Worm (Caenorhabditis elegans) whole organism, L1 larva: ENCODE measurements around the gene fip-1.

Source experiments
- C04F5.9 ChIP-seq: sonication (generic microtip); optimal IDR thresholded peaks from 2 replicates; lab custom pipeline; 2016; ENCODE audit warnings: missing genetic modification characterization, missing compliant biosample characterization
- C16A3.4 ChIP-seq: fragments of 150-350 bp; optimal IDR thresholded peaks from 2 replicates; lab custom pipeline; 2014; ENCODE audit warnings: missing biosample characterization, missing genetic modification characterization
- aha-1 ChIP-seq: fragments of 150-350 bp; optimal IDR thresholded peaks from 2 replicates; lab custom pipeline; 2014; ENCODE audit warnings: missing biosample characterization, missing genetic modification characterization
- alr-1 ChIP-seq: fragments of 200-800 bp; sonication (Bioruptor generic); optimal IDR thresholded peaks from 2 replicates; lab custom pipeline; 2018; ENCODE audit warnings: borderline replicate concordance, mild to moderate bottlenecking, missing genetic modification characterization, missing compliant biosample characterization
- blmp-1 ChIP-seq: fragments of 150-350 bp; optimal IDR thresholded peaks from 2 replicates; lab custom pipeline; 2014; ENCODE audit warnings: missing biosample characterization, missing genetic modification characterization
- ceh-63 ChIP-seq: fragments of 200-800 bp; sonication (Bioruptor generic); optimal IDR thresholded peaks from 2 replicates; lab custom pipeline; 2018; ENCODE audit warnings: mild to moderate bottlenecking, missing genetic modification characterization, missing compliant biosample characterization
- ceh-82 ChIP-seq, 3 experiments: fragments of 150-350 bp in 1 of 3; sonication (generic microtip) in 2 of 3; optimal IDR thresholded peaks; 2 replicates each; lab custom pipeline; 2014 to 2017; ENCODE audit warnings: missing biosample characterization in 3 of 3, missing genetic modification characterization in 3 of 3
- dsc-1 ChIP-seq: sonication (generic microtip); optimal IDR thresholded peaks from 2 replicates; lab custom pipeline; 2016; ENCODE audit warnings: mild to moderate bottlenecking, missing genetic modification characterization, missing compliant biosample characterization
- efl-1 ChIP-seq, 4 experiments: fragments of 150-350 bp; optimal IDR thresholded peaks in 3 of 4; peaks in 1 of 4; 1 replicate in 1 of 4; 2 replicates in 3 of 4; lab custom pipeline; 2014; ENCODE audit warnings: missing biosample characterization in 2 of 4, missing genetic modification characterization in 2 of 4, missing genetic modification reagents in 2 of 4
- efl-3 ChIP-seq: fragments of 200-800 bp; sonication (Bioruptor generic); optimal IDR thresholded peaks from 2 replicates; lab custom pipeline; 2018; ENCODE audit warnings: mild to moderate bottlenecking, missing genetic modification characterization, missing compliant biosample characterization
- egl-27 ChIP-seq, 2 experiments: fragments of 150-350 bp in 1 of 2; sonication (generic microtip); optimal IDR thresholded peaks; 3 replicates each; lab custom pipeline; 2017 to 2018; ENCODE audit warnings: missing biosample characterization in 2 of 2, missing genetic modification characterization in 2 of 2, missing genetic modification reagents in 2 of 2
- elt-3 ChIP-seq, 6 experiments: fragments of 150-350 bp in 1 of 6; sonication (generic microtip); optimal IDR thresholded peaks; 2 replicates each; lab custom pipeline; 2017 to 2018; ENCODE audit warnings: missing biosample characterization in 6 of 6, missing genetic modification characterization in 6 of 6, inconsistent platforms in 1 of 6
- fkh-8 ChIP-seq: sonication (generic microtip); optimal IDR thresholded peaks from 2 replicates; lab custom pipeline; 2016; ENCODE audit warnings: mild to moderate bottlenecking, missing genetic modification characterization, missing compliant biosample characterization
- grh-1 ChIP-seq: fragments of 200-800 bp; sonication (Bioruptor generic); IDR thresholded peaks from 2 replicates; pipeline ENCODE4 v1.3.6; 2022; ENCODE audit warnings: missing genetic modification reagents, missing genetic modification characterization, missing compliant biosample characterization
- hlh-17 ChIP-seq: fragments of 200-800 bp; sonication (Bioruptor generic); optimal IDR thresholded peaks from 2 replicates; lab custom pipeline; 2018; ENCODE audit warnings: missing genetic modification characterization, mild to moderate bottlenecking, missing compliant biosample characterization, moderate library complexity, borderline replicate concordance
- jun-1 ChIP-seq: fragments of 150-350 bp; optimal IDR thresholded peaks from 2 replicates; lab custom pipeline; 2014; ENCODE audit warnings: missing biosample characterization, missing genetic modification reagents, missing genetic modification characterization
- lin-13 ChIP-seq: fragments of 150-350 bp; optimal IDR thresholded peaks from 2 replicates; lab custom pipeline; 2014; ENCODE audit warnings: missing biosample characterization, missing genetic modification reagents, missing genetic modification characterization
- lin-15B ChIP-seq: fragments of 150-350 bp; sonication (generic microtip); optimal IDR thresholded peaks from 3 replicates; lab custom pipeline; 2014; ENCODE audit warnings: missing biosample characterization, missing genetic modification characterization
- lin-35 ChIP-seq, 2 experiments: fragments of 150-350 bp; optimal IDR thresholded peaks; 2 replicates each; lab custom pipeline; 2014; ENCODE audit warnings: missing biosample characterization in 2 of 2, missing genetic modification characterization in 2 of 2, missing genetic modification reagents in 2 of 2
- lin-39 ChIP-seq: fragments of 150-350 bp; optimal IDR thresholded peaks from 2 replicates; lab custom pipeline; 2014; ENCODE audit warnings: missing biosample characterization, missing genetic modification reagents, missing genetic modification characterization
- lir-3 ChIP-seq: sonication (generic microtip); optimal IDR thresholded peaks from 2 replicates; lab custom pipeline; 2016; ENCODE audit warnings: mild to moderate bottlenecking, missing genetic modification characterization, moderate library complexity, missing compliant biosample characterization; ENCODE audit not compliant: poor library complexity
- mdl-1 ChIP-seq, 2 experiments: fragments of 150-350 bp; optimal IDR thresholded peaks; 2 replicates each; lab custom pipeline; 2014 to 2017; ENCODE audit warnings: missing biosample characterization in 2 of 2, missing genetic modification characterization in 2 of 2, inconsistent platforms in 1 of 2
- mef-2 ChIP-seq: fragments of 150-350 bp; optimal IDR thresholded peaks from 2 replicates; lab custom pipeline; 2014; ENCODE audit warnings: missing biosample characterization, missing genetic modification characterization
- mep-1 ChIP-seq: fragments of 150-350 bp; optimal IDR thresholded peaks from 2 replicates; lab custom pipeline; 2014; ENCODE audit warnings: missing biosample characterization, missing genetic modification characterization
- nhr-12 ChIP-seq: sonication (generic microtip); optimal IDR thresholded peaks from 2 replicates; lab custom pipeline; 2017; ENCODE audit warnings: missing biosample characterization, missing genetic modification characterization
- nhr-20 ChIP-seq: sonication (generic microtip); optimal IDR thresholded peaks from 2 replicates; lab custom pipeline; 2016; ENCODE audit warnings: mild to moderate bottlenecking, missing genetic modification characterization, missing compliant biosample characterization
- nhr-237 ChIP-seq: fragments of 150-350 bp; optimal IDR thresholded peaks from 2 replicates; lab custom pipeline; 2014; ENCODE audit warnings: missing biosample characterization, missing genetic modification characterization
- nhr-28 ChIP-seq: fragments of 150-350 bp; optimal IDR thresholded peaks from 2 replicates; lab custom pipeline; 2014; ENCODE audit warnings: missing biosample characterization, missing genetic modification characterization
- nhr-47 ChIP-seq: sonication (generic microtip); optimal IDR thresholded peaks from 2 replicates; lab custom pipeline; 2016; ENCODE audit warnings: mild to moderate bottlenecking, missing genetic modification characterization, moderate library complexity, missing compliant biosample characterization
- nhr-71 ChIP-seq: sonication (generic microtip); optimal IDR thresholded peaks from 2 replicates; lab custom pipeline; 2016; ENCODE audit warnings: mild to moderate bottlenecking, missing genetic modification characterization, moderate library complexity, missing compliant biosample characterization
- nhr-77 ChIP-seq: fragments of 150-350 bp; optimal IDR thresholded peaks from 2 replicates; lab custom pipeline; 2014; ENCODE audit warnings: missing biosample characterization, missing genetic modification characterization
- nhr-85 ChIP-seq: sonication (generic microtip); peaks from one replicate; lab custom pipeline; 2016; ENCODE audit warnings: missing genetic modification characterization, inconsistent platforms, missing compliant biosample characterization
- pag-3 ChIP-seq: sonication (generic microtip); optimal IDR thresholded peaks from 2 replicates; lab custom pipeline; 2017; ENCODE audit warnings: missing genetic modification characterization, mild to moderate bottlenecking, missing compliant biosample characterization, antibody characterized with exemption, borderline replicate concordance; ENCODE audit not compliant: insufficient read depth
- pax-3 ChIP-seq: fragments of 200-800 bp; sonication (Bioruptor generic); optimal IDR thresholded peaks from 2 replicates; lab custom pipeline; 2018; ENCODE audit warnings: mild to moderate bottlenecking, missing genetic modification characterization, moderate library complexity, missing compliant biosample characterization
- rnt-1 ChIP-seq: sonication (generic microtip); optimal IDR thresholded peaks from 2 replicates; lab custom pipeline; 2016; ENCODE audit warnings: mild to moderate bottlenecking, missing genetic modification characterization, moderate library complexity, missing compliant biosample characterization
- skn-1 ChIP-seq: fragments of 150-350 bp; optimal IDR thresholded peaks from 2 replicates; lab custom pipeline; 2014; ENCODE audit warnings: missing biosample characterization, missing genetic modification characterization
- snpc-4 ChIP-seq: fragments of 150-350 bp; optimal IDR thresholded peaks from 2 replicates; lab custom pipeline; 2014; ENCODE audit warnings: missing biosample characterization, missing genetic modification characterization
- snu-23 ChIP-seq: sonication (generic microtip); optimal IDR thresholded peaks from 2 replicates; lab custom pipeline; 2016; ENCODE audit warnings: missing genetic modification characterization, missing compliant biosample characterization
- sox-4 ChIP-seq: sonication (generic microtip); optimal IDR thresholded peaks from 2 replicates; lab custom pipeline; 2016; ENCODE audit warnings: missing genetic modification characterization, missing compliant biosample characterization
- sptf-1 ChIP-seq: fragments of 150-350 bp; optimal IDR thresholded peaks from 2 replicates; lab custom pipeline; 2014; ENCODE audit warnings: missing biosample characterization, missing genetic modification characterization
- sup-37 ChIP-seq: fragments of 200-800 bp; sonication (Bioruptor generic); optimal IDR thresholded peaks from 2 replicates; lab custom pipeline; 2018; ENCODE audit warnings: mild to moderate bottlenecking, missing genetic modification characterization, missing compliant biosample characterization
- swsn-7 ChIP-seq: sonication (generic microtip); optimal IDR thresholded peaks from 2 replicates; lab custom pipeline; 2016; ENCODE audit warnings: missing genetic modification characterization, missing compliant biosample characterization
- tbx-2 ChIP-seq: sonication (generic microtip); optimal IDR thresholded peaks from 2 replicates; lab custom pipeline; 2016; ENCODE audit warnings: missing genetic modification characterization, missing compliant biosample characterization
- tlp-1 ChIP-seq: fragments of 150-350 bp; optimal IDR thresholded peaks from 2 replicates; lab custom pipeline; 2014; ENCODE audit warnings: missing biosample characterization, missing genetic modification characterization
- unc-62 ChIP-seq: fragments of 150-350 bp; optimal IDR thresholded peaks from 2 replicates; lab custom pipeline; 2014; ENCODE audit warnings: missing biosample characterization, missing genetic modification reagents, missing genetic modification characterization
- xbp-1 ChIP-seq: sonication (generic microtip); optimal IDR thresholded peaks from 2 replicates; lab custom pipeline; 2016; ENCODE audit warnings: missing genetic modification characterization, missing compliant biosample characterization
- zip-4 ChIP-seq: fragments of 200-800 bp; sonication (Bioruptor generic); optimal IDR thresholded peaks from 2 replicates; lab custom pipeline; 2018; ENCODE audit warnings: mild to moderate bottlenecking, missing genetic modification characterization, moderate library complexity, missing compliant biosample characterization
- ztf-4 ChIP-seq: fragments of 150-350 bp; optimal IDR thresholded peaks from 2 replicates; lab custom pipeline; 2014; ENCODE audit warnings: missing biosample characterization, missing genetic modification characterization

fip-1 gene

DNA sequence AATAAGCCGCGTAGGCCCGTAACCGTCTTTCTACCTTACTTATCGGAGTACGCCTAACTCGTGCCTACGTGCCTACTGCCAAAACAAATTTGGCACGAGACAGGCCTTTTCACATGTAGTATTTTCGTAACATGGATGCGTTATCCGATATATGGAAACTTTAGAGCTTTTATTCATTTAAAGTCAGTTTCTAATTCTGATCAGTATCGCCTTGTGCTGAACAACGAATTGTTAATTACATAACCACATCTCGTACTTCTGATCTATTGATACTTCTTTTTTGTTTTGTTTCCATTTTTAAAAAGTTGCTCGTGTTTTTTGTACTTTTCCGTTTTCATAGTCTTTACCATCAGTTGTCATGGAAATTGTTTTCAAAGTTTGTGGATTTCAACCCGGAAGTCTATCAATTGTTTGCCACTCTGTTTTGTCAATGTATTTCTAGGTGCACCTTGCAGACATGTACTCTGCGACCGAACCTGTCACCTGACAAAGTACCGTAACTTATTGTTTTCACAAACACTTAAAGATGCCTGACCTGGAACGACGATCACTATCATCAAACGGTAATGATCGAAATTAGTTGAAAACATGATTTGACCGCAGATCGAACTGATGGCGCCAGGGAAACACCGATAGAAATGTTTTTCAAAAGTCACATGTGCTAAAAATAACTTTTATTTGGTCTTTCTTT lies 18.3 kb downstream of the fip-1 start:
- TF ChIP-seq C16A3.4 (no peak), efl-1 (optimal IDR thresholded peaks at IDR 0.05; lab: Kevin White, UChicago) (no peak), efl-1 (GFP tag; optimal IDR thresholded peaks at IDR 0.05 in 1 of 2; lab: Kevin White, UChicago) (peak in 1 of 2 experiments; percentile 92)

DNA sequence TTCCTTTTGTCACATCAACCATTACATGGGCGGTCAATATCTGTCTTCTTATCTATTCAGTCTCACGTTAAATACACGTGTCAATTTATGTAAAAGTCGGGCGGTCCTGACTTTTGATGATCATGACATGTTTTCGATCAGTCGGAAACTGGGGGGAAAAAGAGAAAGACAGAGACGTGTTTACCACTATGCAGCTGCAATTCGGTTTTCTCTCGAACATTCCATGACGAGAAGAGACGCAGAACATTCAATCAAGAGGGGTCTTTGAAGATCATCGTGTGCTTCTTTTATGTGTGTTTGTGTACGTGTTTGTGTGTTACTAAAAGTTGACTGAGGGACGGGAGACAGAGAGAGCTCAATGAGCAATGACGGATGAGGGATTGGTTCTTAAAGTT lies 18.8 kb downstream of the fip-1 start:
- TF ChIP-seq pax-3 (tag; lab: Kevin White, UChicago) (no peak), hlh-17 (GFP tag; lab: Kevin White, UChicago) (no peak), efl-1 (optimal IDR thresholded peaks at IDR 0.05; lab: Kevin White, UChicago) (peak; percentile 57 to 65), efl-1 (GFP tag; optimal IDR thresholded peaks at IDR 0.05 in 1 of 2; lab: Kevin White, UChicago) (peak; percentile 47 to 95), nhr-71 (tag; lab: Kevin White, UChicago) (peak; percentile 99), nhr-12 (tag; lab: Kevin White, UChicago) (no peak), grh-1 (GFP tag; lab: Robert Waterston, UW) (peak; percentile 74), mdl-1 (tag; optimal IDR thresholded peaks at IDR 0.05; lab: Kevin White, UChicago) (peak in 1 of 2 experiments; percentile 95), snu-23 (GFP tag; lab: Kevin White, UChicago) (peak; percentile 98), aha-1 (tag; lab: Kevin White, UChicago) (peak; percentile 34), efl-3 (GFP tag; lab: Kevin White, UChicago) (no peak), dsc-1 (tag; lab: Kevin White, UChicago) (peak; percentile 87), swsn-7 (tag; lab: Kevin White, UChicago) (peak; percentile 88), egl-27 (tag; optimal IDR thresholded peaks at IDR 0.05; lab: Kevin White, UChicago) (peak; percentile 49 to 55), lin-39 (tag; lab: Kevin White, UChicago) (peak; percentile 32), C04F5.9 (tag; lab: Kevin White, UChicago) (peak; percentile 71), ceh-63 (GFP tag; lab: Kevin White, UChicago) (no peak), mef-2 (tag; lab: Kevin White, UChicago) (peak; percentile 87), tbx-2 (peak; percentile 91), nhr-28 (no peak), ztf-4 (peak; percentile 89), sup-37 (GFP tag; lab: Kevin White, UChicago) (peak; percentile 18), lin-35 (GFP tag; optimal IDR thresholded peaks at IDR 0.05; lab: Kevin White, UChicago) (peak; percentile 67 to 85), ceh-82 (tag; optimal IDR thresholded peaks at IDR 0.05; lab: Kevin White, UChicago) (peak; percentile 24 to 56 (median 47)), xbp-1 (tag; lab: Kevin White, UChicago) (peak; percentile 88), nhr-237 (tag; lab: Kevin White, UChicago) (peak; percentile 66), alr-1 (no peak), jun-1 (tag; lab: Kevin White, UChicago) (peak; percentile 69), skn-1 (tag; lab: Kevin White, UChicago) (peak; percentile 55), lin-13 (peak; percentile 77), zip-4 (no peak), nhr-85 (tag; lab: Kevin White, UChicago) (peak; percentile 99), unc-62 (GFP tag; lab: Kevin White, UChicago) (no peak), nhr-20 (tag; lab: Kevin White, UChicago) (peak; percentile 98), nhr-47 (tag; lab: Kevin White, UChicago) (peak; percentile 87), pag-3 (tag; lab: Kevin White, UChicago) (peak; percentile 55), sptf-1 (tag; lab: Kevin White, UChicago) (no peak), elt-3 (tag; optimal IDR thresholded peaks at IDR 0.05; lab: Kevin White, UChicago) (peak in 5 of 6 experiments; percentile 63 to 95 (median 91)), sox-4 (tag; lab: Kevin White, UChicago) (no peak), fkh-8 (tag; lab: Kevin White, UChicago) (peak; percentile 52), tlp-1 (tag; lab: Kevin White, UChicago) (no peak), lin-15B (tag; lab: Kevin White, UChicago) (no peak), rnt-1 (tag; lab: Kevin White, UChicago) (peak; percentile 87), snpc-4 (tag; lab: Kevin White, UChicago) (peak; percentile 76), lir-3 (tag; lab: Kevin White, UChicago) (peak; percentile 73), blmp-1 (tag; lab: Kevin White, UChicago) (peak; percentile 88), mep-1 (tag; lab: Kevin White, UChicago) (peak; percentile 96), nhr-77 (tag; lab: Kevin White, UChicago) (peak; percentile 89)
